Fruit fly (Drosophila melanogaster) whole organism, embryonic: ENCODE results near the gene CG34136.

Source experiments
- Abd-B ChIP-seq: fragments of 200-800 bp; sonication (Bioruptor generic); optimal IDR thresholded peaks from 2 replicates; lab custom pipeline; 2018; ENCODE audit warnings: missing biosample characterization, mild to moderate bottlenecking, missing genetic modification characterization, moderate library complexity
- BEAF-32 ChIP-seq: fragments of 200-800 bp; sonication (Bioruptor generic); optimal IDR thresholded peaks from 3 replicates; lab custom pipeline; 2017; ENCODE audit warnings: missing biosample characterization, missing genetic modification characterization, mild to moderate bottlenecking, moderate library complexity, missing genetic modification reagents
- CG10565 ChIP-seq: fragments of 200-800 bp; sonication (Bioruptor generic); optimal IDR thresholded peaks from 3 replicates; lab custom pipeline; 2016; ENCODE audit warnings: missing biosample characterization, mild to moderate bottlenecking, missing genetic modification characterization
- CG10979 ChIP-seq: fragments of 200-800 bp; sonication (Bioruptor generic); optimal IDR thresholded peaks from 2 replicates; lab custom pipeline; 2018; ENCODE audit warnings: missing biosample characterization, mild to moderate bottlenecking, missing genetic modification characterization, moderate library complexity
- CG11504 ChIP-seq: fragments of 200-800 bp; sonication (Bioruptor generic); optimal IDR thresholded peaks from 3 replicates; lab custom pipeline; 2019; ENCODE audit warnings: missing biosample characterization, mild to moderate bottlenecking, missing genetic modification characterization, moderate library complexity
- CG13287 ChIP-seq: fragments of 200-800 bp; sonication (Bioruptor generic); IDR thresholded peaks from 2 replicates; pipeline ENCODE4 v1.3.6; 2022; ENCODE audit warnings: missing biosample characterization, missing genetic modification characterization; ENCODE audit not compliant: partially characterized antibody
- CG14050 ChIP-seq: fragments of 200-800 bp; sonication (Bioruptor generic); IDR thresholded peaks from 3 replicates; pipeline ENCODE4 v1.3.6; 2022; ENCODE audit warnings: missing biosample characterization, missing genetic modification characterization
- CG15514 ChIP-seq: fragments of 200-800 bp; sonication (Bioruptor generic); optimal IDR thresholded peaks from 3 replicates; lab custom pipeline; 2017; ENCODE audit warnings: missing biosample characterization, missing genetic modification characterization, mild to moderate bottlenecking, moderate library complexity, missing genetic modification reagents
- CG1603 ChIP-seq: fragments of 200-800 bp; sonication (Bioruptor generic); optimal IDR thresholded peaks from 2 replicates; lab custom pipeline; 2019; ENCODE audit warnings: missing biosample characterization, mild to moderate bottlenecking, missing genetic modification characterization, moderate library complexity
- CG17186 ChIP-seq: fragments of 200-800 bp; sonication (Bioruptor generic); optimal IDR thresholded peaks from 3 replicates; lab custom pipeline; 2017; ENCODE audit warnings: missing biosample characterization, missing genetic modification reagents, missing genetic modification characterization
- CG17361 ChIP-seq: fragments of 200-800 bp; sonication (Bioruptor generic); IDR thresholded peaks from 3 replicates; pipeline ENCODE4 v1.3.6; 2022; ENCODE audit warnings: missing biosample characterization, missing genetic modification characterization
- CG18011 ChIP-seq: fragments of 200-800 bp; sonication (Bioruptor generic); optimal IDR thresholded peaks from 2 replicates; lab custom pipeline; 2017; ENCODE audit warnings: missing biosample characterization, missing genetic modification characterization, mild to moderate bottlenecking, moderate library complexity, missing genotype
- CG2116 ChIP-seq: fragments of 200-800 bp; sonication (Bioruptor generic); optimal IDR thresholded peaks from 3 replicates; lab custom pipeline; 2018; ENCODE audit warnings: missing biosample characterization, mild to moderate bottlenecking, missing genetic modification characterization
- CG2199 ChIP-seq: fragments of 200-800 bp; sonication (Bioruptor generic); IDR thresholded peaks from 3 replicates; pipeline ENCODE4 v1.3.6; 2022; ENCODE audit warnings: missing biosample characterization, missing genetic modification characterization
- CG31224 ChIP-seq: fragments of 200-800 bp; sonication (Bioruptor generic); IDR thresholded peaks from 2 replicates; pipeline ENCODE4 v1.3.6; 2022; ENCODE audit warnings: missing biosample characterization, missing genetic modification characterization
- CG31441 ChIP-seq: fragments of 200-800 bp; sonication (Bioruptor generic); IDR thresholded peaks from 2 replicates; pipeline ENCODE4 v1.3.6; 2022; ENCODE audit warnings: missing biosample characterization, missing genetic modification characterization
- CG3281 ChIP-seq: fragments of 200-800 bp; sonication (Bioruptor generic); optimal IDR thresholded peaks from 3 replicates; lab custom pipeline; 2017; ENCODE audit warnings: missing biosample characterization, mild to moderate bottlenecking, missing genetic modification characterization
- CG4707 ChIP-seq: fragments of 200-800 bp; sonication (Bioruptor generic); optimal IDR thresholded peaks from 2 replicates; lab custom pipeline; 2018; ENCODE audit warnings: missing biosample characterization, mild to moderate bottlenecking, missing genetic modification characterization, moderate library complexity
- CG7987 ChIP-seq: fragments of 200-800 bp; sonication (Bioruptor generic); optimal IDR thresholded peaks from 2 replicates; lab custom pipeline; 2018; ENCODE audit warnings: missing biosample characterization, mild to moderate bottlenecking, missing genetic modification characterization, moderate library complexity
- CG8281 ChIP-seq: fragments of 200-800 bp; sonication (Bioruptor generic); optimal IDR thresholded peaks from 2 replicates; lab custom pipeline; 2018; ENCODE audit warnings: missing biosample characterization, mild to moderate bottlenecking, missing genetic modification characterization, moderate library complexity
- CG8290 ChIP-seq, 3 experiments: fragments of 200-800 bp; sonication (Bioruptor generic); optimal IDR thresholded peaks; 2 replicates each; lab custom pipeline; 2016 to 2019; ENCODE audit warnings: missing biosample characterization in 3 of 3, missing genetic modification characterization in 3 of 3, mild to moderate bottlenecking in 2 of 3, moderate library complexity in 1 of 3
- CrebB ChIP-seq: fragments of 200-800 bp; sonication (Bioruptor generic); optimal IDR thresholded peaks from 3 replicates; lab custom pipeline; 2018; ENCODE audit warnings: missing biosample characterization, mild to moderate bottlenecking, missing genetic modification characterization
- HHEX ChIP-seq: fragments of 200-800 bp; sonication (Bioruptor generic); optimal IDR thresholded peaks from 3 replicates; lab custom pipeline; 2017; ENCODE audit warnings: missing biosample characterization, mild to moderate bottlenecking, missing genetic modification characterization, missing genetic modification reagents
- HmgZ ChIP-seq: fragments of 200-800 bp; sonication (Bioruptor generic); optimal IDR thresholded peaks from 2 replicates; lab custom pipeline; 2018; ENCODE audit warnings: missing biosample characterization, mild to moderate bottlenecking, missing genetic modification characterization
- Hmr ChIP-seq: fragments of 200-800 bp; sonication (Bioruptor generic); optimal IDR thresholded peaks from 3 replicates; lab custom pipeline; 2017; ENCODE audit warnings: mild to moderate bottlenecking, missing biosample characterization, missing genetic modification reagents, missing genetic modification characterization
- Rfx ChIP-seq: fragments of 200-800 bp; sonication (Bioruptor generic); IDR thresholded peaks from 2 replicates; pipeline ENCODE4 v1.3.6; 2022; ENCODE audit warnings: missing biosample characterization, missing genetic modification characterization
- Ssrp ChIP-seq: fragments of 200-800 bp; sonication (Bioruptor generic); optimal IDR thresholded peaks from 2 replicates; lab custom pipeline; 2018; ENCODE audit warnings: missing biosample characterization, mild to moderate bottlenecking, missing genetic modification characterization, moderate library complexity
- Xrp1 ChIP-seq: fragments of 200-800 bp; sonication (Bioruptor generic); IDR thresholded peaks from 2 replicates; pipeline ENCODE4 v1.3.6; 2022; ENCODE audit warnings: missing biosample characterization, missing genetic modification characterization
- abd-A ChIP-seq: fragments of 200-800 bp; sonication (Bioruptor generic); optimal IDR thresholded peaks from 3 replicates; lab custom pipeline; 2019; ENCODE audit warnings: missing biosample characterization, mild to moderate bottlenecking, missing genetic modification characterization, moderate library complexity
- ap ChIP-seq: fragments of 200-800 bp; sonication (Bioruptor generic); IDR thresholded peaks from 2 replicates; pipeline ENCODE4 v1.3.6; 2022; ENCODE audit warnings: missing biosample characterization, missing genetic modification characterization
- bbx ChIP-seq: fragments of 200-800 bp; sonication (Bioruptor generic); IDR thresholded peaks from 2 replicates; pipeline ENCODE4 v1.3.6; 2022; ENCODE audit warnings: missing biosample characterization, missing genetic modification characterization; ENCODE audit not compliant: partially characterized antibody
- bsh ChIP-seq, 2 experiments: fragments of 200-800 bp; sonication (Bioruptor generic); optimal IDR thresholded peaks; 2 replicates each; lab custom pipeline; 2017 to 2018; ENCODE audit warnings: mild to moderate bottlenecking in 2 of 2, missing biosample characterization in 2 of 2, missing genetic modification characterization in 2 of 2, moderate library complexity in 1 of 2
- ken ChIP-seq: fragments of 200-800 bp; sonication (Bioruptor generic); IDR thresholded peaks from 3 replicates; pipeline ENCODE4 v1.3.6; 2022; ENCODE audit warnings: missing biosample characterization, missing genetic modification characterization
- lab ChIP-seq: fragments of 200-800 bp; sonication (Bioruptor generic); optimal IDR thresholded peaks from 3 replicates; lab custom pipeline; 2017; ENCODE audit warnings: missing biosample characterization, missing genetic modification characterization, mild to moderate bottlenecking, moderate library complexity, missing genetic modification reagents
- luna ChIP-seq: fragments of 200-800 bp; sonication (Bioruptor generic); optimal IDR thresholded peaks from 2 replicates; lab custom pipeline; 2016; ENCODE audit warnings: missing biosample characterization, missing genetic modification characterization
- nerfin-2 ChIP-seq: fragments of 200-800 bp; sonication (Bioruptor generic); IDR thresholded peaks from 2 replicates; pipeline ENCODE4 v1.3.6; 2022; ENCODE audit warnings: missing biosample characterization, missing genetic modification characterization; ENCODE audit not compliant: partially characterized antibody
- peb ChIP-seq: fragments of 200-800 bp; sonication (Bioruptor generic); IDR thresholded peaks from 2 replicates; pipeline ENCODE4 v1.3.6; 2022; ENCODE audit warnings: missing biosample characterization, missing genetic modification characterization
- prd ChIP-seq, 3 experiments: fragments of >200 bp in 2 of 3; fragments of 200-800 bp in 1 of 3; sonication (Bioruptor generic) in 1 of 3; optimal IDR thresholded peaks in 2 of 3; IDR thresholded peaks in 1 of 3; 2 replicates in 2 of 3; 3 replicates in 1 of 3; pipeline versions ENCODE4 v1.3.6 to Lab custom; 2017 to 2022; ENCODE audit warnings: missing biosample characterization in 1 of 3, missing genetic modification characterization in 1 of 3
- psq ChIP-seq: fragments of 200-800 bp; sonication (Bioruptor generic); optimal IDR thresholded peaks from 2 replicates; lab custom pipeline; 2017; ENCODE audit warnings: missing biosample characterization, missing genetic modification characterization
- pzg ChIP-seq: fragments of 200-800 bp; sonication (Bioruptor generic); optimal IDR thresholded peaks from 3 replicates; lab custom pipeline; 2018; ENCODE audit warnings: missing biosample characterization, mild to moderate bottlenecking, missing genetic modification characterization, moderate library complexity
- repo ChIP-seq: fragments of 200-800 bp; sonication (Bioruptor generic); optimal IDR thresholded peaks from 2 replicates; lab custom pipeline; 2016; ENCODE audit warnings: missing biosample characterization, missing genetic modification characterization
- row ChIP-seq: fragments of 200-800 bp; sonication (Bioruptor generic); IDR thresholded peaks from 3 replicates; pipeline ENCODE4 v1.3.6; 2022; ENCODE audit warnings: missing biosample characterization, missing genetic modification characterization
- run ChIP-seq: fragments of 200-800 bp; sonication (Bioruptor generic); optimal IDR thresholded peaks from 3 replicates; lab custom pipeline; 2018; ENCODE audit warnings: missing biosample characterization, mild to moderate bottlenecking, missing genetic modification characterization
- sisA ChIP-seq: fragments of 200-800 bp; sonication (Bioruptor generic); IDR thresholded peaks from 2 replicates; pipeline ENCODE4 v1.3.6; 2022; ENCODE audit warnings: missing biosample characterization, missing genetic modification characterization
- sr ChIP-seq: fragments of 200-800 bp; sonication (Bioruptor generic); IDR thresholded peaks from 3 replicates; pipeline ENCODE4 v1.3.6; 2022; ENCODE audit warnings: missing biosample characterization, missing genetic modification characterization
- zfh2 ChIP-seq: fragments of 200-800 bp; sonication (Bioruptor generic); optimal IDR thresholded peaks from 2 replicates; lab custom pipeline; 2016; ENCODE audit warnings: missing biosample characterization, missing genetic modification characterization

CG34136 gene

dm6 chr2L:21051873-21052736 is 44.6 kb upstream of the CG34136 start, which contains the start of gene CG42238 (continued):
- TF ChIP-seq CG8290 (GFP tag; optimal IDR thresholded peaks at IDR 0.05; lab: Kevin White, UChicago) (peak; percentile 30), CG8290 (tag; optimal IDR thresholded peaks at IDR 0.05; lab: Kevin White, UChicago) (peak; percentile 6 to 74), CG11504 (peak; percentile 4), luna (no peak), nerfin-2 (peak; percentile 61), lab (GFP tag; lab: Kevin White, UChicago) (no peak), row (GFP tag; lab: Robert Waterston, UW) (peak; percentile 26; the same call in 1 of the 3 replicates), CG17186 (peak; percentile 36), CG31441 (GFP tag; lab: Robert Waterston, UW) (no peak), CG31224 (GFP tag; lab: Robert Waterston, UW) (no peak), abd-A (tag; lab: Kevin White, UChicago) (peak; percentile 55), CG2199 (GFP tag; lab: Robert Waterston, UW) (peak; percentile 76; the same call in 2 of the 3 replicates), CG15514 (peak; percentile 74), sisA (peak; percentile 6; the same call in 1 of the 2 replicates), CG7987 (GFP tag; lab: Kevin White, UChicago) (peak; percentile 28), HmgZ (peak; percentile 54), psq (GFP tag; lab: Kevin White, UChicago) (no peak), CG18011 (GFP tag; lab: Kevin White, UChicago) (peak; percentile 96), prd (optimal IDR thresholded peaks at IDR 0.05; lab: Kevin White, UChicago) (no peak), prd (GFP tag; IDR thresholded peaks at IDR 0.05; lab: Robert Waterston, UW) (no peak), Hmr (GFP tag; lab: Kevin White, UChicago) (no peak), CG14050 (peak; percentile 34; the same call in 1 of the 3 replicates), ken (GFP tag; lab: Robert Waterston, UW) (peak; percentile 10; the same call in 1 of the 3 replicates), BEAF-32 (GFP tag; lab: Kevin White, UChicago) (peak; percentile 36), ap (GFP tag; lab: Robert Waterston, UW) (no peak), Ssrp (tag; lab: Kevin White, UChicago) (peak; percentile 17), CG13287 (peak; percentile 47; the same call in 1 of the 2 replicates), CG17361 (GFP tag; lab: Robert Waterston, UW) (peak; percentile 54; the same call in 2 of the 3 replicates), CG1603 (tag; lab: Kevin White, UChicago) (peak; percentile 64), CG4707 (GFP tag; lab: Kevin White, UChicago) (no peak), bsh (GFP tag; optimal IDR thresholded peaks at IDR 0.05; lab: Kevin White, UChicago) (no peak), zfh2 (GFP tag; lab: Kevin White, UChicago) (peak; percentile 9), Rfx (GFP tag; lab: Robert Waterston, UW) (peak; percentile 20; the same call in 1 of the 2 replicates), CG10979 (tag; lab: Kevin White, UChicago) (no peak), CG10565 (no peak), run (no peak), Abd-B (GFP tag; lab: Kevin White, UChicago) (peak; percentile 29), repo (GFP tag; lab: Kevin White, UChicago) (peak; percentile 1), CG8281 (peak; percentile 2), CG3281 (no peak), sr (GFP tag; lab: Robert Waterston, UW) (no peak), peb (GFP tag; lab: Robert Waterston, UW) (no peak), pzg (GFP tag; lab: Kevin White, UChicago) (peak; percentile 72), Xrp1 (GFP tag; lab: Robert Waterston, UW) (0 out of 2 replicates have a peak, but pooled peaks have one; percentile 23), bbx (GFP tag; lab: Robert Waterston, UW) (peak; percentile 55), HHEX (no peak), CG2116 (GFP tag; lab: Kevin White, UChicago) (peak; percentile 38), CrebB (no peak)
